Fruit fly (Drosophila melanogaster): ENCODE measurements around the gene CG1722.

Gene CG1722

dm6 chrX:21241796-21242208 is 9.1 kb downstream of the CG1722 start (continued):
- no peak for TF ChIP-seq lilli (GFP tag; optimal IDR thresholded peaks at IDR 0.05)
- no peak for TF ChIP-seq wor (GFP tag; IDR thresholded peaks at IDR 0.05)
- no peak for TF ChIP-seq CG14050 (GFP tag; IDR thresholded peaks at IDR 0.05)
- peak; percentile 37 for TF ChIP-seq HHEX (GFP tag; optimal IDR thresholded peaks at IDR 0.05)
- TF ChIP-seq MBD-R2 (GFP tag; IDR thresholded peaks at IDR 0.05) = no peak
- TF ChIP-seq mam (GFP tag; optimal IDR thresholded peaks at IDR 0.05) = peak; percentile 22
- TF ChIP-seq CTCF (GFP tag; optimal IDR thresholded peaks at IDR 0.05) = no peak
- peak; percentile 61 for TF ChIP-seq tio (GFP tag; optimal IDR thresholded peaks at IDR 0.05)
- no peak for TF ChIP-seq otp (GFP tag; IDR thresholded peaks at IDR 0.05)
- no peak for TF ChIP-seq mld (GFP tag; IDR thresholded peaks at IDR 0.05; ENCODE audit: partially characterized antibody)
- TF ChIP-seq danr (GFP tag; IDR thresholded peaks at IDR 0.05) = no peak
- TF ChIP-seq Atf6 (GFP tag; IDR thresholded peaks at IDR 0.05) = no peak
- 0 out of 2 replicates have a peak, but pooled peaks have one; percentile 21 for TF ChIP-seq sob (GFP tag; IDR thresholded peaks at IDR 0.05)
- TF ChIP-seq CG16779 (GFP tag; IDR thresholded peaks at IDR 0.05) = no peak
- TF ChIP-seq Xbp1 (GFP tag; optimal IDR thresholded peaks at IDR 0.05) = peak; percentile 26
- no peak for TF ChIP-seq CG8765 (GFP tag; IDR thresholded peaks at IDR 0.05)
- no peak for TF ChIP-seq sd (tag; optimal IDR thresholded peaks at IDR 0.05)
- TF ChIP-seq Rfx (GFP tag; IDR thresholded peaks at IDR 0.05) = no peak
- peak; percentile 30 for TF ChIP-seq CG4707 (GFP tag; optimal IDR thresholded peaks at IDR 0.05)
- TF ChIP-seq D19B (GFP tag; optimal IDR thresholded peaks at IDR 0.05) = no peak
- no peak for TF ChIP-seq crc (GFP tag; optimal IDR thresholded peaks at IDR 0.05)
- TF ChIP-seq CG2712 (tag; optimal IDR thresholded peaks at IDR 0.05) = peak; percentile 26
- TF ChIP-seq h (optimal IDR thresholded peaks at IDR 0.05) = no peak
- no peak for TF ChIP-seq ase (GFP tag; IDR thresholded peaks at IDR 0.05)
- no peak for TF ChIP-seq corto (GFP tag; optimal IDR thresholded peaks at IDR 0.05)
- TF ChIP-seq insv (GFP tag; optimal IDR thresholded peaks at IDR 0.05) = no peak
- peak; percentile 30 for TF ChIP-seq CG10654 (GFP tag; optimal IDR thresholded peaks at IDR 0.05)
- peak; percentile 31 for TF ChIP-seq ewg (GFP tag; optimal IDR thresholded peaks at IDR 0.05)
- TF ChIP-seq phol (tag; optimal IDR thresholded peaks at IDR 0.05) = peak; percentile 24
- no peak for TF ChIP-seq Taf1 (GFP tag; IDR thresholded peaks at IDR 0.05)
- TF ChIP-seq Hmr (GFP tag; optimal IDR thresholded peaks at IDR 0.05) = peak; percentile 69
- TF ChIP-seq CG18476 (GFP tag; optimal IDR thresholded peaks at IDR 0.05) = no peak
- peak; percentile 8 for TF ChIP-seq CG8924 (tag; optimal IDR thresholded peaks at IDR 0.05)
- TF ChIP-seq CG32767 (GFP tag; IDR thresholded peaks at IDR 0.05) = no peak
- no peak for TF ChIP-seq CG32772 (GFP tag; IDR thresholded peaks at IDR 0.05)
- no peak for TF ChIP-seq tgo (GFP tag; IDR thresholded peaks at IDR 0.05)
- TF ChIP-seq br (optimal IDR thresholded peaks at IDR 0.05) = no peak
- TF ChIP-seq NC2β (GFP tag; optimal IDR thresholded peaks at IDR 0.05) = peak; percentile 38
- no peak for TF ChIP-seq CG4820 (GFP tag; optimal IDR thresholded peaks at IDR 0.05)
- peak; percentile 17 for TF ChIP-seq CG8290 (GFP tag; optimal IDR thresholded peaks at IDR 0.05)
- TF ChIP-seq CG8290 (tag; optimal IDR thresholded peaks at IDR 0.05) = peak; percentile 6 to 74
- TF ChIP-seq tin (GFP tag; optimal IDR thresholded peaks at IDR 0.05) = no peak
- TF ChIP-seq bbx (GFP tag; IDR thresholded peaks at IDR 0.05; ENCODE audit: partially characterized antibody) = no peak
- TF ChIP-seq HLH54F (GFP tag; optimal IDR thresholded peaks at IDR 0.05) = no peak
- peak; percentile 7 for TF ChIP-seq CG18011 (GFP tag; optimal IDR thresholded peaks at IDR 0.05)
- TF ChIP-seq CG14965 (GFP tag; optimal IDR thresholded peaks at IDR 0.05; ENCODE audit: borderline replicate concordance) = no peak
- peak; percentile 25 for TF ChIP-seq NK7.1 (GFP tag; optimal IDR thresholded peaks at IDR 0.05)
- TF ChIP-seq Mad (GFP tag; optimal IDR thresholded peaks at IDR 0.05) = peak; percentile 3
- TF ChIP-seq CG10979 (tag; optimal IDR thresholded peaks at IDR 0.05) = no peak
- peak; percentile 40 for TF ChIP-seq Sox102F (GFP tag; optimal IDR thresholded peaks at IDR 0.05)
- TF ChIP-seq Xrp1 (GFP tag; IDR thresholded peaks at IDR 0.05) = peak; percentile 48
- peak; percentile 46 for TF ChIP-seq Kr (GFP tag; optimal IDR thresholded peaks at IDR 0.05)
- peak; percentile 38 for TF ChIP-seq grau (tag; optimal IDR thresholded peaks at IDR 0.05)
- TF ChIP-seq CG6254 (GFP tag; optimal IDR thresholded peaks at IDR 0.05) = no peak

Data from whole organism, embryonic.